Worm (Caenorhabditis elegans): ENCODE results near the gene fbxa-139.

- TF ChIP-seq snpc-4 (tag; optimal IDR thresholded peaks at IDR 0.05) (no peak), ztf-11 (tag; optimal IDR thresholded peaks at IDR 0.05) (no peak), sptf-1 (tag; optimal IDR thresholded peaks at IDR 0.05) (no peak), pha-4 (tag; optimal IDR thresholded peaks at IDR 0.05) (no peak), unc-39 (tag; optimal IDR thresholded peaks at IDR 0.05) (no peak), nhr-76 (tag; optimal IDR thresholded peaks at IDR 0.05) (no peak), lin-13 (tag; optimal IDR thresholded peaks at IDR 0.05) (no peak), nhr-28 (tag; optimal IDR thresholded peaks at IDR 0.05) (no peak), lin-32 (GFP tag; optimal IDR thresholded peaks at IDR 0.05) (no peak), nhr-237 (tag; optimal IDR thresholded peaks at IDR 0.05) (no peak)
Observed at ce11 chrV:15559047-15559446, 35.4 kb downstream of the fbxa-139 start, which contains the start of gene acr-18.
